Fruit fly (Drosophila melanogaster) S2 (cell line): ENCODE data around the gene CG10510.

Source experiments
- CG8478 ChIP-seq: fragments of >200 bp; optimal IDR thresholded peaks from 2 replicates; lab custom pipeline; 2018
- CTCF ChIP-seq, 2 experiments: fragments of >200 bp; optimal IDR thresholded peaks; 2 replicates each; lab custom pipeline; 2018

DNA sequence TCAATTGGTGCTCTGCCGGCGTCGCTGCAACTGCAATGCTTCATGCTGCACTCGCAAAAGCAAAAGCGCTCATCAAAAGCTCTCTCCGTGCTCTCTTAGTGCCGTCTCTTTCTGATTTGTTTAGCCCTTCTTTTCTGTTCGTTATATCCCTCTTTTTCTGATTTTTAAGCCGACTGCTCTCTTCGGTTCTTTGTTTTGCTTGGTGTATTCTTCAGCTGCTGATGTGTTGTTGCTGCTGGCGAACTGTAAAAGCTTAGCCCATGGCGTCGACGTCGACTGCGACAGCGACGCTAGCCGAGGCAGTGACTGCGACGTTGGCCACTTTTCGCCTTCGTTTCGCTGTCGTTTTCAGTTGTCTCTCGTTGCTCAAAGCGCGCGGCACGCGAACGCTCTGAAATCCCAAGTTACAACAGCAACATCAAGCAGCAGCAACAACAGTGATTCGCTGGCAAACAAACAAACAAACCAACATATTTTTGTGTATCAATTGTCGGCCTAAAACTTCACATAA, 30.2 kb upstream of the CG10510 start:
- TF ChIP-seq CG8478 (lab: Kevin White, UChicago) (no peak), CTCF (optimal IDR thresholded peaks at IDR 0.05; lab: Kevin White, UChicago) (no peak)
